Fruit fly (Drosophila melanogaster) whole organism, prepupa: ENCODE measurements around the gene NK7.1.

Source experiments
- Blimp-1 ChIP-seq: fragments of 200-800 bp; sonication (Bioruptor generic); optimal IDR thresholded peaks from 3 replicates; lab custom pipeline; 2017; ENCODE audit warnings: missing biosample characterization, missing genetic modification characterization, mild to moderate bottlenecking, moderate library complexity, missing genetic modification reagents
- CG10631 ChIP-seq: fragments of 200-800 bp; sonication (Bioruptor generic); optimal IDR thresholded peaks from 2 replicates; lab custom pipeline; 2016; ENCODE audit warnings: missing biosample characterization, missing genetic modification characterization
- CG10669 ChIP-seq: fragments of 200-800 bp; sonication (Bioruptor generic); optimal IDR thresholded peaks from 3 replicates; lab custom pipeline; 2018; ENCODE audit warnings: missing biosample characterization, mild to moderate bottlenecking, missing genetic modification characterization, moderate library complexity
- CG11294 ChIP-seq: fragments of 200-800 bp; sonication (Bioruptor generic); IDR thresholded peaks from 2 replicates; pipeline ENCODE4 v1.3.6; 2022; ENCODE audit warnings: missing biosample characterization, missing genetic modification characterization
- CG11762 ChIP-seq: fragments of 200-800 bp; sonication (Bioruptor generic); optimal IDR thresholded peaks from 3 replicates; lab custom pipeline; 2016; ENCODE audit warnings: missing biosample characterization, missing genetic modification characterization; ENCODE audit not compliant: insufficient read depth
- CG11902 ChIP-seq: fragments of 200-800 bp; sonication (Bioruptor generic); optimal IDR thresholded peaks from 3 replicates; lab custom pipeline; 2016; ENCODE audit warnings: missing biosample characterization, missing genetic modification characterization
- CG1621 ChIP-seq: fragments of 200-800 bp; sonication (Bioruptor generic); optimal IDR thresholded peaks from 3 replicates; lab custom pipeline; 2018; ENCODE audit warnings: missing biosample characterization, mild to moderate bottlenecking, missing genetic modification characterization
- CG16779 ChIP-seq: fragments of 200-800 bp; sonication (Bioruptor generic); optimal IDR thresholded peaks from 3 replicates; lab custom pipeline; 2017; ENCODE audit warnings: missing biosample characterization, mild to moderate bottlenecking, missing genetic modification characterization
- CG3032 ChIP-seq: fragments of 200-800 bp; optimal IDR thresholded peaks from 2 replicates; lab custom pipeline; 2019; ENCODE audit warnings: missing biosample characterization, mild to moderate bottlenecking, missing genetic modification characterization, moderate library complexity
- CG31627 ChIP-seq: fragments of 200-800 bp; sonication (Bioruptor generic); optimal IDR thresholded peaks from 3 replicates; lab custom pipeline; 2016; ENCODE audit warnings: missing biosample characterization, missing genetic modification characterization
- CG32006 ChIP-seq: fragments of 200-800 bp; sonication (Bioruptor generic); optimal IDR thresholded peaks from 3 replicates; lab custom pipeline; 2017; ENCODE audit warnings: missing biosample characterization, mild to moderate bottlenecking, missing genetic modification characterization
- CG34406 ChIP-seq: fragments of 200-800 bp; sonication (Bioruptor generic); optimal IDR thresholded peaks from 3 replicates; lab custom pipeline; 2016; ENCODE audit warnings: missing biosample characterization, missing genetic modification characterization
- CG3919 ChIP-seq: fragments of 200-800 bp; sonication (Bioruptor generic); optimal IDR thresholded peaks from 3 replicates; lab custom pipeline; 2016; ENCODE audit warnings: missing biosample characterization, missing genetic modification characterization
- CG4318 ChIP-seq: fragments of 200-800 bp; sonication (Bioruptor generic); optimal IDR thresholded peaks from 3 replicates; lab custom pipeline; 2017; ENCODE audit warnings: missing biosample characterization, mild to moderate bottlenecking, missing genetic modification characterization
- CG6163 ChIP-seq: fragments of 200-800 bp; sonication (Bioruptor generic); IDR thresholded peaks from 3 replicates; pipeline ENCODE4 v1.3.6; 2022; ENCODE audit warnings: missing biosample characterization, missing genetic modification characterization
- CG6276 ChIP-seq: fragments of 200-800 bp; sonication (Bioruptor generic); optimal IDR thresholded peaks from 2 replicates; lab custom pipeline; 2017; ENCODE audit warnings: missing biosample characterization, mild to moderate bottlenecking, missing genetic modification characterization
- CG6792 ChIP-seq: fragments of 200-800 bp; sonication (Bioruptor generic); optimal IDR thresholded peaks from 3 replicates; lab custom pipeline; 2016; ENCODE audit warnings: missing biosample characterization, missing genetic modification characterization
- CG6808 ChIP-seq: fragments of 200-800 bp; sonication (Bioruptor generic); optimal IDR thresholded peaks from 3 replicates; lab custom pipeline; 2017; ENCODE audit warnings: missing biosample characterization, missing genetic modification characterization, mild to moderate bottlenecking, moderate library complexity, missing genetic modification reagents
- CG6854 ChIP-seq: fragments of 200-800 bp; sonication (Bioruptor generic); optimal IDR thresholded peaks from 2 replicates; lab custom pipeline; 2017; ENCODE audit warnings: missing biosample characterization, mild to moderate bottlenecking, missing genetic modification characterization
- CG7368 ChIP-seq: fragments of 200-800 bp; sonication (Bioruptor generic); optimal IDR thresholded peaks from 3 replicates; lab custom pipeline; 2016; ENCODE audit warnings: missing biosample characterization, missing genetic modification characterization
- CG8319 ChIP-seq: fragments of 200-800 bp; sonication (Bioruptor generic); optimal IDR thresholded peaks from 3 replicates; lab custom pipeline; 2016; ENCODE audit warnings: missing biosample characterization, missing genetic modification characterization
- CG8632 ChIP-seq: fragments of 200-800 bp; sonication (Bioruptor generic); optimal IDR thresholded peaks from 3 replicates; lab custom pipeline; 2016; ENCODE audit warnings: missing biosample characterization, missing genetic modification characterization
- CG9139 ChIP-seq: fragments of 200-800 bp; sonication (Bioruptor generic); optimal IDR thresholded peaks from 3 replicates; lab custom pipeline; 2017; ENCODE audit warnings: missing biosample characterization, mild to moderate bottlenecking, missing genetic modification characterization
- Eip75B ChIP-seq: fragments of 200-800 bp; sonication (Bioruptor generic); optimal IDR thresholded peaks from 3 replicates; lab custom pipeline; 2016; ENCODE audit warnings: missing biosample characterization, missing genetic modification characterization
- Eip78C ChIP-seq: fragments of 200-800 bp; sonication (Bioruptor generic); peaks from one replicate; lab custom pipeline; 2016; ENCODE audit warnings: missing biosample characterization, missing genetic modification characterization
- Eip93F ChIP-seq: fragments of 200-800 bp; sonication (Bioruptor generic); optimal IDR thresholded peaks from 2 replicates; lab custom pipeline; 2016; ENCODE audit warnings: missing biosample characterization, mild to moderate bottlenecking, missing genetic modification characterization
- Ets21C ChIP-seq: fragments of 200-800 bp; sonication (Bioruptor generic); optimal IDR thresholded peaks from 3 replicates; lab custom pipeline; 2016; ENCODE audit warnings: missing biosample characterization, missing genetic modification characterization
- Ets96B ChIP-seq: fragments of 200-800 bp; optimal IDR thresholded peaks from 2 replicates; lab custom pipeline; 2019; ENCODE audit warnings: missing biosample characterization, mild to moderate bottlenecking, missing genetic modification characterization, moderate library complexity
- Gug ChIP-seq: fragments of 200-800 bp; sonication (Bioruptor generic); IDR thresholded peaks from 2 replicates; pipeline ENCODE4 v1.3.6; 2022; ENCODE audit warnings: missing biosample characterization, missing genetic modification characterization
- Hr38 ChIP-seq: sonication (Bioruptor generic); optimal IDR thresholded peaks from 2 replicates; lab custom pipeline; 2016; ENCODE audit warnings: missing biosample characterization, missing genetic modification characterization
- Hr39 ChIP-seq: fragments of 200-800 bp; sonication (Bioruptor generic); optimal IDR thresholded peaks from 2 replicates; lab custom pipeline; 2016; ENCODE audit warnings: missing biosample characterization, missing genetic modification characterization
- Hr4 ChIP-seq: fragments of 200-800 bp; sonication (Bioruptor generic); optimal IDR thresholded peaks from 3 replicates; lab custom pipeline; 2016; ENCODE audit warnings: missing biosample characterization, missing genetic modification characterization
- Lpt ChIP-seq: fragments of 200-800 bp; sonication (Bioruptor generic); optimal IDR thresholded peaks from 3 replicates; lab custom pipeline; 2016; ENCODE audit warnings: missing biosample characterization, missing genetic modification characterization
- Met ChIP-seq: fragments of 200-800 bp; sonication (Bioruptor generic); optimal IDR thresholded peaks from 3 replicates; lab custom pipeline; 2016; ENCODE audit warnings: missing biosample characterization, missing genetic modification characterization
- OdsH ChIP-seq: fragments of 200-800 bp; sonication (Bioruptor generic); optimal IDR thresholded peaks from 3 replicates; lab custom pipeline; 2016; ENCODE audit warnings: missing biosample characterization, missing genetic modification characterization
- Smox ChIP-seq: fragments of 200-800 bp; sonication (Bioruptor generic); optimal IDR thresholded peaks from 3 replicates; lab custom pipeline; 2016; ENCODE audit warnings: missing biosample characterization, missing genetic modification characterization
- Sox102F ChIP-seq: fragments of 200-800 bp; sonication (Bioruptor generic); optimal IDR thresholded peaks from 2 replicates; lab custom pipeline; 2016; ENCODE audit warnings: missing biosample characterization, mild to moderate bottlenecking, missing genetic modification characterization
- Sox14 ChIP-seq: fragments of 200-800 bp; sonication (Bioruptor generic); optimal IDR thresholded peaks from 3 replicates; lab custom pipeline; 2016; ENCODE audit warnings: missing biosample characterization, missing genetic modification characterization
- Sox15 ChIP-seq: fragments of 200-800 bp; sonication (Bioruptor generic); optimal IDR thresholded peaks from 3 replicates; lab custom pipeline; 2016; ENCODE audit warnings: missing biosample characterization, missing genetic modification characterization
- acj6 ChIP-seq: fragments of 200-800 bp; sonication (Bioruptor generic); optimal IDR thresholded peaks from 3 replicates; lab custom pipeline; 2016; ENCODE audit warnings: missing biosample characterization, missing genetic modification characterization
- cyc ChIP-seq: fragments of 200-800 bp; sonication (Bioruptor generic); optimal IDR thresholded peaks from 3 replicates; lab custom pipeline; 2016; ENCODE audit warnings: missing biosample characterization, missing genetic modification characterization
- dsx ChIP-seq: fragments of 200-800 bp; optimal IDR thresholded peaks from 3 replicates; lab custom pipeline; 2019; ENCODE audit warnings: missing biosample characterization, mild to moderate bottlenecking, missing genetic modification characterization, moderate library complexity; ENCODE audit not compliant: poor library complexity, severe bottlenecking
- eg ChIP-seq: fragments of 200-800 bp; sonication (Bioruptor generic); IDR thresholded peaks from 3 replicates; pipeline ENCODE4 v1.3.6; 2022; ENCODE audit warnings: missing biosample characterization, missing genetic modification characterization
- esn ChIP-seq: fragments of 200-800 bp; sonication (Bioruptor generic); optimal IDR thresholded peaks from 2 replicates; lab custom pipeline; 2016; ENCODE audit warnings: missing biosample characterization, mild to moderate bottlenecking, missing genetic modification characterization, moderate library complexity
- fd59A ChIP-seq: fragments of 200-800 bp; sonication (Bioruptor generic); optimal IDR thresholded peaks from 2 replicates; lab custom pipeline; 2017; ENCODE audit warnings: missing biosample characterization, mild to moderate bottlenecking, missing genetic modification characterization, missing genetic modification reagents
- fkh ChIP-seq: fragments of 200-800 bp; sonication (Bioruptor generic); optimal IDR thresholded peaks from 3 replicates; lab custom pipeline; 2017; ENCODE audit warnings: missing biosample characterization, mild to moderate bottlenecking, missing genetic modification characterization, moderate library complexity
- lz ChIP-seq: fragments of 200-800 bp; sonication (Bioruptor generic); optimal IDR thresholded peaks from 3 replicates; lab custom pipeline; 2016; ENCODE audit warnings: missing biosample characterization, missing genetic modification characterization
- net ChIP-seq: fragments of 200-800 bp; sonication (Bioruptor generic); optimal IDR thresholded peaks from 3 replicates; lab custom pipeline; 2016; ENCODE audit warnings: missing biosample characterization, missing genetic modification characterization
- pdm3 ChIP-seq: fragments of 200-800 bp; sonication (Bioruptor generic); optimal IDR thresholded peaks from 3 replicates; lab custom pipeline; 2016; ENCODE audit warnings: missing biosample characterization, missing genetic modification characterization
- salr ChIP-seq, 2 experiments: fragments of 200-800 bp; sonication (Bioruptor generic); optimal IDR thresholded peaks; 3 replicates each; lab custom pipeline; 2016 to 2018; ENCODE audit warnings: missing biosample characterization in 2 of 2, missing genetic modification characterization in 2 of 2, mild to moderate bottlenecking in 1 of 2
- spab ChIP-seq: fragments of 200-800 bp; sonication (Bioruptor generic); optimal IDR thresholded peaks from 2 replicates; lab custom pipeline; 2017; ENCODE audit warnings: missing biosample characterization, mild to moderate bottlenecking, missing genetic modification characterization, missing genetic modification reagents
- ss ChIP-seq, 2 experiments: fragments of 200-800 bp; sonication (Bioruptor generic); optimal IDR thresholded peaks; 2 replicates in 1 of 2; 3 replicates in 1 of 2; lab custom pipeline; 2017 to 2018; ENCODE audit warnings: mild to moderate bottlenecking in 2 of 2, missing biosample characterization in 2 of 2, missing genetic modification characterization in 2 of 2, moderate library complexity in 1 of 2
- svp ChIP-seq: fragments of 200-800 bp; sonication (Bioruptor generic); peaks from one replicate; lab custom pipeline; 2016; ENCODE audit warnings: missing biosample characterization, missing genetic modification characterization

The NK7.1 gene

DNA sequence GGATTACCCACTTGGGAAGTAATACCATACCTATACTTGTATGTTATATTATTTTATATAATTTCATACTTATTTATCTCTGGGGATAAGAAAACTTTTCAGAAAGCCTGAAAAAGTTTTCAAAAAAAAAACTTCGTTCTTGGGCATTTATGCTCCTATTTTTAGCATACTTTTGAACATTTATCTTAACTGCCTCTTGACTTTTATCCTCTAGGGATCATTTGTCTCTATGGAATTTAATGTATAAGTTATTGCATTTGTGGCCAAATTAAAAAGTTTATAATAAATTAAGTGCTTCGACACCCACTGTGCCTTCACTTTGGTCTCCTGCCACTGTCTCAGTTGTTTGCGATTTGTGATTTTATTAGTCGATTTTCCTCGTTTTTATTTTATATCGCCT lies 92.4 kb downstream of the NK7.1 start:
- no peak for TF ChIP-seq lz (GFP tag; lab: Kevin White, UChicago)
- peak; percentile 66; the same call in 2 of the 3 replicates for TF ChIP-seq eg (GFP tag; lab: Robert Waterston, UW)
- TF ChIP-seq CG1621, result no peak
- TF ChIP-seq CG6792, result no peak
- peak; percentile 41 for TF ChIP-seq Sox14 (GFP tag; lab: Kevin White, UChicago)
- TF ChIP-seq CG4318 (GFP tag; lab: Kevin White, UChicago), result peak; percentile 89
- peak; percentile 30 for TF ChIP-seq esn (GFP tag; lab: Kevin White, UChicago)
- TF ChIP-seq spab (GFP tag; lab: Kevin White, UChicago), result no peak
- peak; percentile 84 for TF ChIP-seq Eip78C (GFP tag; lab: Kevin White, UChicago)
- peak; percentile 8 for TF ChIP-seq Ets96B (tag; lab: Kevin White, UChicago)
- peak; percentile 81 for TF ChIP-seq Hr4 (GFP tag; lab: Kevin White, UChicago)
- peak; percentile 92 for TF ChIP-seq CG32006 (GFP tag; lab: Kevin White, UChicago)
- TF ChIP-seq Eip93F (GFP tag; lab: Kevin White, UChicago), result no peak
- no peak for TF ChIP-seq CG10669
- TF ChIP-seq salr (GFP tag; optimal IDR thresholded peaks at IDR 0.05; lab: Kevin White, UChicago), result peak in 1 of 2 experiments; percentile 74
- peak; percentile 8 for TF ChIP-seq Smox
- peak; percentile 49 for TF ChIP-seq CG3919 (GFP tag; lab: Kevin White, UChicago)
- TF ChIP-seq CG8632 (GFP tag; lab: Kevin White, UChicago), result no peak
- TF ChIP-seq cyc (GFP tag; lab: Kevin White, UChicago), result no peak
- TF ChIP-seq Ets21C, result no peak
- peak; percentile 29 for TF ChIP-seq Sox102F (GFP tag; lab: Kevin White, UChicago)
- no peak for TF ChIP-seq CG9139
- peak; percentile 70 for TF ChIP-seq svp (GFP tag; lab: Kevin White, UChicago)
- no peak for TF ChIP-seq CG11294 (GFP tag; lab: Robert Waterston, UW)
- TF ChIP-seq fd59A, result no peak
- no peak for TF ChIP-seq Sox15 (GFP tag; lab: Kevin White, UChicago)
- TF ChIP-seq CG6163 (GFP tag; lab: Robert Waterston, UW), result no peak
- peak; percentile 52 for TF ChIP-seq pdm3
- peak; percentile 20 for TF ChIP-seq CG3032 (tag; lab: Kevin White, UChicago)
- peak; percentile 22 for TF ChIP-seq CG11762
- TF ChIP-seq acj6 (GFP tag; lab: Kevin White, UChicago), result peak; percentile 63
- TF ChIP-seq CG11902, result no peak
- peak; percentile 9 for TF ChIP-seq Met (GFP tag; lab: Kevin White, UChicago)
- no peak for TF ChIP-seq CG6808 (GFP tag; lab: Kevin White, UChicago)
- TF ChIP-seq CG34406 (GFP tag; lab: Kevin White, UChicago), result peak; percentile 25
- TF ChIP-seq net (GFP tag; lab: Kevin White, UChicago), result peak; percentile 27
- no peak for TF ChIP-seq Blimp-1 (GFP tag; lab: Kevin White, UChicago)
- no peak for TF ChIP-seq dsx (GFP tag; lab: Kevin White, UChicago)
- TF ChIP-seq CG8319, result no peak
- no peak for TF ChIP-seq Hr38
- no peak for TF ChIP-seq Gug (GFP tag; lab: Robert Waterston, UW)
- no peak for TF ChIP-seq CG7368
- peak; percentile 53 for TF ChIP-seq CG10631 (GFP tag; lab: Kevin White, UChicago)
- peak; percentile 85 for TF ChIP-seq CG6276 (GFP tag; lab: Kevin White, UChicago)
- TF ChIP-seq CG16779, result peak; percentile 23
- TF ChIP-seq Hr39, result peak; percentile 16
- TF ChIP-seq fkh (GFP tag; lab: Kevin White, UChicago), result no peak
- TF ChIP-seq ss (GFP tag; optimal IDR thresholded peaks at IDR 0.05; lab: Kevin White, UChicago), result no peak
- peak; percentile 62 for TF ChIP-seq Lpt
- TF ChIP-seq CG6854 (GFP tag; lab: Kevin White, UChicago), result no peak
- TF ChIP-seq CG31627, result peak; percentile 15
- TF ChIP-seq OdsH (GFP tag; lab: Kevin White, UChicago), result peak; percentile 71
- no peak for TF ChIP-seq Eip75B (GFP tag; lab: Kevin White, UChicago)
